Worm (Caenorhabditis elegans): ENCODE results near the gene F37B12.1.

Gene F37B12.1

DNA sequence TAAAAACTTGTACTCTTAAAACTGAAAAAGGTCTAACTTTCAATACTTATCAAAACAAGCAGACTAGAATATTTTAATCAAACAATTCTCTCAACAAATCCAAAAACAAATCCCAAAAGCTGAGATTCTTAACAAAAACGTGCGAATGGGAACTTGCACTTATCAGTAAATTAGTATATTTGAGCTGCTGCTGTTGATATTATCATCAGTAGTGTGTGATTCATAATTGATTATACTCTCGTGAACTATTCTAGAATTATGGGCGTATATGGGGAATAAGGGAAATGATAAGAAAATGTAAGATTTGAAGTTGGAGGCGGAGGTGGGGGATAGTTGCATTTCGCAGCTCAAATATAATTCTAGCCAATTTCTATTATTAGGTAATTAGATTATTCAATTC is 14.9 kb downstream of the F37B12.1 start:
- TF ChIP-seq elt-2 (tag; optimal IDR thresholded peaks at IDR 0.05) (peak; percentile 37), nhr-47 (tag; optimal IDR thresholded peaks at IDR 0.05) (no peak), mep-1 (tag; optimal IDR thresholded peaks at IDR 0.05) (no peak), dsc-1 (tag; optimal IDR thresholded peaks at IDR 0.05) (peak; percentile 61)

DNA sequence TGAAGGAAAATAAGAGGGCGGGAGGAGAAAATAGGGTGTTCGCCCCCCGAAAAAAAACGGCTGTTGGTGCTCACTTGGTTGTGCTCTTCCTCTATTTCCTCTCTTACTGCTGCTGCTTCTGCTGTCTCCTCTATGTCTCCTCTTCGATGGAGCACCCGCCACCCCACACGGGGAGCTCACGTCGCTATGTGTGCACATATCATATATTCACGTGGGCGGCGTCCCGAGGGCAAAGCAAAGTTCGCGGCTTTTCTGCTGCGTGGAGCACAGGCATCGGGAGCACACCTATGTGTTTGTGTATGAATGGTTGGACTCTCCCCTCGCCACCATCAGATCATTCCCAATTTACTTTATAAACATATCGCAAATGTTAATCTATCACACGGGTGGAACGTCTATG is 15.7 kb downstream of the F37B12.1 start:
- TF ChIP-seq egl-27 (tag; optimal IDR thresholded peaks at IDR 0.05) (no peak), fkh-10 (GFP tag; optimal IDR thresholded peaks at IDR 0.05) (no peak), nhr-85 (tag) (no peak), snpc-4 (tag; optimal IDR thresholded peaks at IDR 0.05) (no peak), dsc-1 (tag; optimal IDR thresholded peaks at IDR 0.05) (no peak), C04F5.9 (tag; optimal IDR thresholded peaks at IDR 0.05) (no peak), pax-3 (tag; optimal IDR thresholded peaks at IDR 0.05) (no peak), lin-15B (tag; optimal IDR thresholded peaks at IDR 0.05) (no peak), egl-13 (tag; optimal IDR thresholded peaks at IDR 0.05) (peak; percentile 2), ceh-90 (tag; optimal IDR thresholded peaks at IDR 0.05) (no peak), unc-98 (GFP tag; IDR thresholded peaks at IDR 0.05) (no peak), nhr-71 (tag; optimal IDR thresholded peaks at IDR 0.05) (peak; percentile 49), lir-3 (tag; optimal IDR thresholded peaks at IDR 0.05; ENCODE audit: poor library complexity) (no peak), nhr-47 (tag; optimal IDR thresholded peaks at IDR 0.05) (peak; percentile 19), ama-1 (optimal IDR thresholded peaks at IDR 0.05) (no peak), hlh-4 (tag; optimal IDR thresholded peaks at IDR 0.05) (no peak), mdl-1 (tag; optimal IDR thresholded peaks at IDR 0.05) (peak in 1 of 2 experiments; percentile 75), swsn-7 (tag; optimal IDR thresholded peaks at IDR 0.05) (peak; percentile 16), nhr-76 (tag; optimal IDR thresholded peaks at IDR 0.05) (no peak), nhr-20 (tag; optimal IDR thresholded peaks at IDR 0.05) (peak; percentile 14), xbp-1 (tag; optimal IDR thresholded peaks at IDR 0.05) (peak; percentile 30), hpl-2 (GFP tag; optimal IDR thresholded peaks at IDR 0.05) (no peak), tbx-2 (tag; optimal IDR thresholded peaks at IDR 0.05) (peak; percentile 10), fkh-8 (tag; optimal IDR thresholded peaks at IDR 0.05) (peak; percentile 67), lin-39 (tag; optimal IDR thresholded peaks at IDR 0.05) (no peak), hlh-17 (GFP tag; optimal IDR thresholded peaks at IDR 0.05; ENCODE audit: borderline replicate concordance) (no peak), efl-1 (optimal IDR thresholded peaks at IDR 0.05) (no peak), efl-1 (GFP tag; optimal IDR thresholded peaks at IDR 0.05 in 1 of 2) (peak in 1 of 2 experiments; percentile 93), irx-1 (tag; optimal IDR thresholded peaks at IDR 0.05) (peak; percentile 1), mep-1 (tag; optimal IDR thresholded peaks at IDR 0.05) (no peak), ces-1 (GFP tag; optimal IDR thresholded peaks at IDR 0.05) (no peak), elt-2 (tag; optimal IDR thresholded peaks at IDR 0.05) (no peak), nhr-237 (tag; optimal IDR thresholded peaks at IDR 0.05) (no peak), unc-130 (tag; optimal IDR thresholded peaks at IDR 0.05) (no peak), dpl-1 (GFP tag; optimal IDR thresholded peaks at IDR 0.05) (no peak), nhr-12 (tag; optimal IDR thresholded peaks at IDR 0.05) (no peak), nhr-28 (tag; optimal IDR thresholded peaks at IDR 0.05) (no peak), jun-1 (tag; optimal IDR thresholded peaks at IDR 0.05) (no peak), ets-5 (GFP tag; IDR thresholded peaks at IDR 0.05) (no peak), fkh-4 (tag; optimal IDR thresholded peaks at IDR 0.05; ENCODE audit: borderline replicate concordance) (no peak), lin-14 (GFP tag; optimal IDR thresholded peaks at IDR 0.05) (peak; percentile 67), lsy-2 (tag; optimal IDR thresholded peaks at IDR 0.05) (peak in 1 of 2 experiments; percentile 0)

DNA sequence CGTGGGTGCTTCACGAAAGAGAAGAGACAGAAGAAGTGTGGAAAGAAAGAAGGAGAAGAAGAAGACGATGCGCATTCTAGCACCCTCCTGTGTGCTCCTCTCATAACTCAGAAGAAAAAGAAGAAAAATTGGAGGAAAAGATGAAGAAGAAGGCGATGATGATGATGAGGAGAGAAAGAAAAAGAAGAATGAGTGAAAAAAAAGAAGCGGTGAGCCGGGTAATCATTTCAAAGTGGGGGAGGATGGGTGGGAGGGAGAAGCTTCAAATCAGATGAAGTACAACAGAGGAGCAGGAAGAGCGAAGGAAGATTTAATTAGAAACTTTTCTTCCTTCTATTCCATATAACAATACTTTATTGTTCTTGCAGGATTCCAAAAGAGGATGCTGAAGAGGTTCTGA is 18.4 kb downstream of the F37B12.1 start:
- TF ChIP-seq ceh-82 (tag; optimal IDR thresholded peaks at IDR 0.05): peak in 1 of 3 experiments; percentile 12
- TF ChIP-seq pag-3 (tag; optimal IDR thresholded peaks at IDR 0.05; ENCODE audit: borderline replicate concordance, insufficient read depth): no peak
- no peak for TF ChIP-seq nhr-84 (tag; optimal IDR thresholded peaks at IDR 0.05)
- TF ChIP-seq lin-15B (tag; optimal IDR thresholded peaks at IDR 0.05): no peak
- TF ChIP-seq lin-39 (tag; optimal IDR thresholded peaks at IDR 0.05): no peak
- no peak for TF ChIP-seq lin-13 (GFP tag; optimal IDR thresholded peaks at IDR 0.05)
- TF ChIP-seq hlh-17 (GFP tag; optimal IDR thresholded peaks at IDR 0.05; ENCODE audit: borderline replicate concordance): no peak
- TF ChIP-seq lin-14 (GFP tag; optimal IDR thresholded peaks at IDR 0.05): peak; percentile 74
- TF ChIP-seq nhr-12 (tag; optimal IDR thresholded peaks at IDR 0.05): no peak
